Worm (Caenorhabditis elegans): ENCODE results near the gene dyn-1.

ce11 chrX:15541437-15541836 is 27.3 kb upstream of the dyn-1 start:
- no peak for TF ChIP-seq lin-39 (tag; optimal IDR thresholded peaks at IDR 0.05)
- TF ChIP-seq dmd-4 (tag; optimal IDR thresholded peaks at IDR 0.05), result no peak
- TF ChIP-seq ZK546.5 (tag; optimal IDR thresholded peaks at IDR 0.05), result no peak
- no peak for TF ChIP-seq F13H6.1 (tag; optimal IDR thresholded peaks at IDR 0.05)

Data from whole organism, L2 larva.